Worm (Caenorhabditis elegans) whole organism, young adult: Measurements from ENCODE around the gene ugt-36.

Experiments
- K12H6.12 ChIP-seq: fragments of 200-800 bp; sonication (Bioruptor generic); optimal IDR thresholded peaks from 2 replicates; lab custom pipeline; 2018; ENCODE audit warnings: mild to moderate bottlenecking, missing genetic modification characterization, missing compliant biosample characterization
- dox-1 ChIP-seq: fragments of 200-800 bp; sonication (Bioruptor generic); IDR thresholded peaks from 2 replicates; pipeline ENCODE4 v1.3.6; 2022; ENCODE audit warnings: missing genetic modification reagents, missing genetic modification characterization, missing compliant biosample characterization
- hmg-1.2 ChIP-seq: fragments of 200-800 bp; sonication (Bioruptor generic); IDR thresholded peaks from 2 replicates; pipeline ENCODE4 v1.3.6; 2022; ENCODE audit warnings: missing genetic modification reagents, missing genetic modification characterization, missing compliant biosample characterization
- madf-3 ChIP-seq: fragments of 200-800 bp; sonication (Bioruptor generic); IDR thresholded peaks from 2 replicates; pipeline ENCODE4 v1.3.6; 2022; ENCODE audit warnings: missing genetic modification reagents, missing genetic modification characterization, missing compliant biosample characterization
- snpc-4 ChIP-seq, 5 experiments: fragments of 150-350 bp in 1 of 5; sonication (generic microtip) in 4 of 5; optimal IDR thresholded peaks; 2 replicates each; lab custom pipeline; 2014 to 2018; ENCODE audit warnings: missing genetic modification characterization in 5 of 5, missing biosample characterization in 3 of 5, antibody characterized with exemption in 2 of 5, mild to moderate bottlenecking in 2 of 5, missing compliant biosample characterization in 2 of 5, missing genotype in 2 of 5, moderate library complexity in 2 of 5, missing genetic modification reagents in 1 of 5
- unc-130 ChIP-seq: sonication (generic microtip); optimal IDR thresholded peaks from 2 replicates; lab custom pipeline; 2016; ENCODE audit warnings: missing genetic modification reagents, missing genetic modification characterization, missing compliant biosample characterization
- ztf-18 ChIP-seq: sonication (generic microtip); optimal IDR thresholded peaks from 2 replicates; lab custom pipeline; 2016; ENCODE audit warnings: missing genotype, mild to moderate bottlenecking, missing genetic modification characterization, missing compliant biosample characterization

DNA sequence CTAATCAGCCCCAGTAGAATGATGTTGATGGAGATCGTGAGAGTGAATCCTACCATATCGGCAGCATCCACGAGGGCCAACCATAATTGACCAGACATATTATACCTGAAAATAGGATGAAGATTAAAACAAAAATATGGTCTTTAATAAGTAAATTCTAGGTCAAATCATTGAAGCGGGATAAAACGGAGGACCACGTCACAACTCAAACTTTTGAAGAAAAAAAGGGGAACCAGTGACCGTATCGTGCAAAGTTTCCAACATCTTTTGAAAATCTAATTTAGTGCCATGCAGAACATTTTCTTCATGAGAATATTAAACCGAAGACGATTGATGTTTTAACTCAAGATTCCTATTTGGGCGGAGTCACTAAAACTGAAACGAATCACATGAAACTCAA lies 28.5 kb upstream of the ugt-36 start, which contains the start of gene str-112:
- no peak for TF ChIP-seq dox-1 (GFP tag; lab: Robert Waterston, UW)
- no peak for TF ChIP-seq K12H6.12
- no peak for TF ChIP-seq ztf-18 (tag; lab: Kevin White, UChicago)
- TF ChIP-seq hmg-1.2: no peak
- TF ChIP-seq unc-130 (GFP tag; lab: Kevin White, UChicago): no peak
- TF ChIP-seq snpc-4 (GFP tag; optimal IDR thresholded peaks at IDR 0.05; lab: Kevin White, UChicago): no peak
- no peak for TF ChIP-seq snpc-4 (tag; optimal IDR thresholded peaks at IDR 0.05; lab: Kevin White, UChicago)
- no peak for TF ChIP-seq madf-3 (GFP tag; lab: Robert Waterston, UW)
